Worm (Caenorhabditis elegans) whole organism, late embryonic: ENCODE measurements around the gene nsph-4.3.

ENCODE experiments used
- K02D7.2 ChIP-seq: sonication (generic microtip); optimal IDR thresholded peaks from 2 replicates; lab custom pipeline; 2017; ENCODE audit warnings: mild to moderate bottlenecking, missing genetic modification characterization, missing compliant biosample characterization
- K09A11.1 ChIP-seq: sonication (generic microtip); optimal IDR thresholded peaks from 2 replicates; lab custom pipeline; 2017; ENCODE audit warnings: antibody characterized with exemption, mild to moderate bottlenecking, missing genetic modification characterization, missing compliant biosample characterization; ENCODE audit not compliant: insufficient read depth
- T23F11.4 ChIP-seq: fragments of 200-800 bp; sonication (Bioruptor generic); optimal IDR thresholded peaks from 2 replicates; lab custom pipeline; 2018; ENCODE audit warnings: mild to moderate bottlenecking, missing genetic modification characterization, missing compliant biosample characterization
- Y22D7AL.16 ChIP-seq: sonication (generic microtip); optimal IDR thresholded peaks from 2 replicates; lab custom pipeline; 2016; ENCODE audit warnings: missing genetic modification characterization, missing compliant biosample characterization
- ahr-1 ChIP-seq: sonication (generic microtip); optimal IDR thresholded peaks from 2 replicates; lab custom pipeline; 2016; ENCODE audit warnings: missing genetic modification characterization, missing compliant biosample characterization
- ama-1 ChIP-seq: fragments of 150-350 bp; optimal IDR thresholded peaks from 2 replicates; lab custom pipeline; 2014
- ceh-2 ChIP-seq: sonication (generic microtip); optimal IDR thresholded peaks from 2 replicates; lab custom pipeline; 2016; ENCODE audit warnings: missing genotype, missing genetic modification characterization, missing compliant biosample characterization
- ceh-22 ChIP-seq: sonication (generic microtip); optimal IDR thresholded peaks from 2 replicates; lab custom pipeline; 2017; ENCODE audit warnings: missing biosample characterization, missing genetic modification characterization
- ceh-24 ChIP-seq: sonication (generic microtip); optimal IDR thresholded peaks from 2 replicates; lab custom pipeline; 2016; ENCODE audit warnings: mild to moderate bottlenecking, missing genetic modification characterization, missing compliant biosample characterization
- ceh-30 ChIP-seq: fragments of 150-350 bp; optimal IDR thresholded peaks from 2 replicates; lab custom pipeline; 2014; ENCODE audit warnings: missing biosample characterization, missing genetic modification characterization
- ceh-31 ChIP-seq: sonication (generic microtip); optimal IDR thresholded peaks from 2 replicates; lab custom pipeline; 2016; ENCODE audit warnings: missing genetic modification characterization, missing compliant biosample characterization
- ceh-45 ChIP-seq: fragments of 200-800 bp; sonication (Bioruptor generic); IDR thresholded peaks from 2 replicates; pipeline ENCODE4 v1.3.6; 2022; ENCODE audit warnings: missing genetic modification reagents, missing genetic modification characterization, missing compliant biosample characterization
- ceh-48 ChIP-seq: sonication (generic microtip); optimal IDR thresholded peaks from 2 replicates; lab custom pipeline; 2016; ENCODE audit warnings: missing genetic modification characterization, inconsistent platforms, missing compliant biosample characterization
- ceh-6 ChIP-seq: fragments of 200-800 bp; sonication (Bioruptor generic); optimal IDR thresholded peaks from 2 replicates; lab custom pipeline; 2018; ENCODE audit warnings: mild to moderate bottlenecking, missing genetic modification characterization, missing compliant biosample characterization
- ceh-9 ChIP-seq: sonication (generic microtip); optimal IDR thresholded peaks from 2 replicates; lab custom pipeline; 2016; ENCODE audit warnings: mild to moderate bottlenecking, missing genetic modification characterization, inconsistent platforms, missing compliant biosample characterization
- che-1 ChIP-seq: sonication (generic microtip); optimal IDR thresholded peaks from 2 replicates; lab custom pipeline; 2016; ENCODE audit warnings: mild to moderate bottlenecking, missing genetic modification characterization, missing compliant biosample characterization
- dve-1 ChIP-seq: sonication (generic microtip); optimal IDR thresholded peaks from 2 replicates; lab custom pipeline; 2017; ENCODE audit warnings: antibody characterized with exemption, mild to moderate bottlenecking, missing genetic modification characterization, missing compliant biosample characterization
- elt-2 ChIP-seq: sonication (generic microtip); optimal IDR thresholded peaks from 2 replicates; lab custom pipeline; 2016; ENCODE audit warnings: missing genetic modification reagents, missing genetic modification characterization, missing compliant biosample characterization
- ets-4 ChIP-seq: sonication (generic microtip); optimal IDR thresholded peaks from 2 replicates; lab custom pipeline; 2016; ENCODE audit warnings: missing genetic modification characterization, missing compliant biosample characterization
- eyg-1 ChIP-seq: sonication (generic microtip); optimal IDR thresholded peaks from 2 replicates; lab custom pipeline; 2016; ENCODE audit warnings: missing genotype, missing genetic modification characterization, missing compliant biosample characterization
- fax-1 ChIP-seq: sonication (generic microtip); optimal IDR thresholded peaks from 2 replicates; lab custom pipeline; 2016; ENCODE audit warnings: missing genotype, missing genetic modification characterization, missing compliant biosample characterization
- fkh-6 ChIP-seq: sonication (generic microtip); optimal IDR thresholded peaks from 2 replicates; lab custom pipeline; 2016; ENCODE audit warnings: missing genetic modification characterization, missing compliant biosample characterization
- hlh-13 ChIP-seq: fragments of 200-800 bp; sonication (Bioruptor generic); optimal IDR thresholded peaks from 2 replicates; lab custom pipeline; 2018; ENCODE audit warnings: mild to moderate bottlenecking, missing genetic modification characterization, missing compliant biosample characterization
- hlh-15 ChIP-seq: sonication (generic microtip); optimal IDR thresholded peaks from 2 replicates; lab custom pipeline; 2016; ENCODE audit warnings: missing genetic modification characterization, missing compliant biosample characterization
- hlh-30 ChIP-seq: sonication (generic microtip); optimal IDR thresholded peaks from 2 replicates; lab custom pipeline; 2017; ENCODE audit warnings: antibody characterized with exemption, missing genetic modification characterization, missing compliant biosample characterization; ENCODE audit not compliant: insufficient read depth
- hlh-6 ChIP-seq: sonication (generic microtip); optimal IDR thresholded peaks from 2 replicates; lab custom pipeline; 2016; ENCODE audit warnings: missing genotype, missing genetic modification characterization, missing compliant biosample characterization
- hlh-8 ChIP-seq: sonication (generic microtip); optimal IDR thresholded peaks from 2 replicates; lab custom pipeline; 2016; ENCODE audit warnings: missing genotype, missing genetic modification characterization, missing compliant biosample characterization
- lin-11 ChIP-seq: fragments of 200-800 bp; sonication (Bioruptor generic); optimal IDR thresholded peaks from 2 replicates; lab custom pipeline; 2018; ENCODE audit warnings: mild to moderate bottlenecking, missing genetic modification characterization, missing compliant biosample characterization
- madf-2 ChIP-seq: sonication (generic microtip); optimal IDR thresholded peaks from 2 replicates; lab custom pipeline; 2017; ENCODE audit warnings: missing genetic modification characterization, missing compliant biosample characterization
- mec-3 ChIP-seq: sonication (generic microtip); optimal IDR thresholded peaks from 2 replicates; lab custom pipeline; 2016; ENCODE audit warnings: borderline replicate concordance, missing genetic modification characterization, missing compliant biosample characterization
- nhr-11 ChIP-seq: fragments of 150-350 bp; optimal IDR thresholded peaks from 2 replicates; lab custom pipeline; 2014; ENCODE audit warnings: missing biosample characterization, missing genetic modification characterization
- nhr-232 ChIP-seq: sonication (generic microtip); optimal IDR thresholded peaks from 2 replicates; lab custom pipeline; 2016; ENCODE audit warnings: missing genetic modification characterization, missing compliant biosample characterization
- odd-2 ChIP-seq: sonication (generic microtip); optimal IDR thresholded peaks from 2 replicates; lab custom pipeline; 2017; ENCODE audit warnings: antibody characterized with exemption, mild to moderate bottlenecking, missing genetic modification characterization, missing compliant biosample characterization
- pag-3 ChIP-seq: sonication (generic microtip); optimal IDR thresholded peaks from 2 replicates; lab custom pipeline; 2016; ENCODE audit warnings: missing compliant biosample characterization, missing genetic modification characterization, borderline replicate concordance
- pat-9 ChIP-seq: fragments of 200-800 bp; sonication (Bioruptor generic); optimal IDR thresholded peaks from 2 replicates; lab custom pipeline; 2018; ENCODE audit warnings: mild to moderate bottlenecking, missing genetic modification characterization, moderate library complexity, missing compliant biosample characterization
- pax-1 ChIP-seq: fragments of 150-350 bp; optimal IDR thresholded peaks from 2 replicates; lab custom pipeline; 2014; ENCODE audit warnings: missing biosample characterization, missing genetic modification characterization
- pha-4 ChIP-seq: fragments of 150-350 bp; optimal IDR thresholded peaks from 2 replicates; lab custom pipeline; 2018; ENCODE audit warnings: missing biosample characterization, missing genetic modification reagents, missing genetic modification characterization
- pqm-1 ChIP-seq: sonication (generic microtip); optimal IDR thresholded peaks from 2 replicates; lab custom pipeline; 2016; ENCODE audit warnings: missing genetic modification characterization, missing compliant biosample characterization
- pros-1 ChIP-seq: fragments of 150-350 bp; optimal IDR thresholded peaks from 2 replicates; lab custom pipeline; 2014; ENCODE audit warnings: missing biosample characterization, missing genetic modification reagents, missing genetic modification characterization
- ref-2 ChIP-seq: sonication (generic microtip); optimal IDR thresholded peaks from 2 replicates; lab custom pipeline; 2016; ENCODE audit warnings: missing genetic modification characterization, missing compliant biosample characterization
- rnt-1 ChIP-seq: sonication (generic microtip); optimal IDR thresholded peaks from 2 replicates; lab custom pipeline; 2016; ENCODE audit warnings: missing genetic modification characterization, missing compliant biosample characterization
- sdc-2 ChIP-seq: sonication (generic microtip); optimal IDR thresholded peaks from 2 replicates; lab custom pipeline; 2016; ENCODE audit warnings: missing genotype, missing genetic modification characterization, missing compliant biosample characterization
- sox-2 ChIP-seq: fragments of 200-800 bp; sonication (Bioruptor generic); IDR thresholded peaks from 2 replicates; pipeline ENCODE4 v1.3.6; 2022; ENCODE audit warnings: missing genetic modification reagents, missing genetic modification characterization, missing compliant biosample characterization
- sox-4 ChIP-seq: sonication (generic microtip); optimal IDR thresholded peaks from 2 replicates; lab custom pipeline; 2017; ENCODE audit warnings: mild to moderate bottlenecking, missing genetic modification characterization, inconsistent platforms, missing compliant biosample characterization
- syd-9 ChIP-seq: sonication (generic microtip); optimal IDR thresholded peaks from 2 replicates; lab custom pipeline; 2016; ENCODE audit warnings: mild to moderate bottlenecking, missing genetic modification characterization, moderate library complexity, missing compliant biosample characterization
- tbx-2 ChIP-seq: sonication (generic microtip); optimal IDR thresholded peaks from 2 replicates; lab custom pipeline; 2016; ENCODE audit warnings: missing genetic modification characterization, missing compliant biosample characterization
- tbx-7 ChIP-seq: sonication (generic microtip); optimal IDR thresholded peaks from 2 replicates; lab custom pipeline; 2016; ENCODE audit warnings: missing genotype, missing genetic modification characterization, missing compliant biosample characterization
- ttx-3 ChIP-seq: sonication (generic microtip); optimal IDR thresholded peaks from 2 replicates; lab custom pipeline; 2016; ENCODE audit warnings: missing genetic modification reagents, missing genetic modification characterization, missing compliant biosample characterization
- unc-3 ChIP-seq, 2 experiments: fragments of 200-800 bp in 1 of 2; sonication (Bioruptor generic) in 1 of 2; sonication (generic microtip) in 1 of 2; conservative IDR thresholded peaks in 1 of 2; optimal IDR thresholded peaks in 1 of 2; 2 replicates each; pipeline versions ENCODE4 v1.3.6 to Lab custom; 2016 to 2022; ENCODE audit warnings: missing compliant biosample characterization in 2 of 2, missing genetic modification characterization in 2 of 2, missing genetic modification reagents in 1 of 2
- unc-42 ChIP-seq: sonication (generic microtip); optimal IDR thresholded peaks from 2 replicates; lab custom pipeline; 2016; ENCODE audit warnings: missing genotype, missing genetic modification characterization, missing compliant biosample characterization
- unc-55 ChIP-seq: sonication (generic microtip); optimal IDR thresholded peaks from 2 replicates; lab custom pipeline; 2017; ENCODE audit warnings: missing biosample characterization, missing genetic modification reagents, missing genetic modification characterization
- zip-5 ChIP-seq: sonication (generic microtip); optimal IDR thresholded peaks from 2 replicates; lab custom pipeline; 2016; ENCODE audit warnings: missing genetic modification characterization, missing compliant biosample characterization
- ztf-16 ChIP-seq: sonication (generic microtip); optimal IDR thresholded peaks from 2 replicates; lab custom pipeline; 2017; ENCODE audit warnings: missing genetic modification characterization, missing compliant biosample characterization

Gene nsph-4.3

DNA sequence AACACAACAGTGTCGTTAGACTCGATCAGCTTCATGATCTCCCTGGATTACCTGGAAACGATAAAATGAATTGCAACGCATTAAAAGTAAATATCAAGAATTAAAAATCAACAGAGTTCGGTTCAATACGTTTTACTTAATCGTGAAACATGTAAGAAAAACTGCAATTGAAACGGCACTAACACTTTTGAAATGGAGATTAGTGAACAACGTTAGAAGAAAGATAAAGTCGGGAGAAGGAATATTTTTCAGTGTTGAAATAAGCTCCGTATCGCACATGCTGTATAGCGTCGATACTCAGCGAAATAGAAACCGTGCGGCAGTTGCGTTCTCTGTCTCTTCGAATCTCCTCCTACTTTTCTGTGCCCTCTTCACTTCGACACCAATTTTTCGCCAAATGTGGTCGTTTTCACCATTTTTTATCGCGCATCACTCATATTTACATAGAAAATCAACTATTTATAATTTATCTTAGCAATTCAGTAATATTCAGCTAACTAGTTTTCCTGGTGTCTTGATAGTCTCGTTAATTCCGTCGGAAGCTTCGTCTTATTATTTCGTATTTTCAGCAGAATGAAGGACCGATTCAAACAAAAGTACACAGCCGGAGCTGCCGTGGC, 36.2 kb downstream of the nsph-4.3 start, which contains the start of the genes rpl-9 and lpd-7:
rpl-9 (minus strand) TSS at position 51 of the 620 bp plus-strand sequence.
lpd-7 (plus strand) TSS at position 570 of the 620 bp plus-strand sequence.
- TF ChIP-seq hlh-15 (tag; lab: Kevin White, UChicago) (no peak), syd-9 (tag; lab: Kevin White, UChicago) (no peak), dve-1 (tag; lab: Kevin White, UChicago) (peak; percentile 46), pag-3 (no peak), mec-3 (tag; lab: Kevin White, UChicago) (no peak), unc-55 (GFP tag; lab: Kevin White, UChicago) (no peak), ama-1 (no peak), ceh-30 (tag; lab: Kevin White, UChicago) (no peak), K09A11.1 (tag; lab: Kevin White, UChicago) (no peak), tbx-7 (tag; lab: Kevin White, UChicago) (no peak), ceh-22 (no peak), tbx-2 (tag; lab: Kevin White, UChicago) (peak; percentile 42), elt-2 (tag; lab: Kevin White, UChicago) (peak; percentile 43), hlh-6 (tag; lab: Kevin White, UChicago) (no peak), madf-2 (tag; lab: Kevin White, UChicago) (no peak), ceh-48 (tag; lab: Kevin White, UChicago) (no peak), Y22D7AL.16 (tag; lab: Kevin White, UChicago) (no peak), T23F11.4 (GFP tag; lab: Kevin White, UChicago) (no peak), hlh-13 (GFP tag; lab: Kevin White, UChicago) (no peak), nhr-232 (tag; lab: Kevin White, UChicago) (no peak), lin-11 (tag; lab: Kevin White, UChicago) (no peak), ceh-6 (GFP tag; lab: Kevin White, UChicago) (no peak), ceh-2 (tag; lab: Kevin White, UChicago) (no peak), che-1 (tag; lab: Kevin White, UChicago) (no peak), K02D7.2 (tag; lab: Kevin White, UChicago) (no peak), ceh-31 (tag; lab: Kevin White, UChicago) (peak; percentile 61), ceh-45 (GFP tag; lab: Robert Waterston, UW) (no peak), fax-1 (tag; lab: Kevin White, UChicago) (no peak), pha-4 (tag; lab: Kevin White, UChicago) (no peak), pax-1 (tag; lab: Kevin White, UChicago) (peak; percentile 46), ceh-9 (tag; lab: Kevin White, UChicago) (no peak), hlh-8 (tag; lab: Kevin White, UChicago) (no peak), pros-1 (no peak), pqm-1 (tag; lab: Kevin White, UChicago) (no peak), eyg-1 (no peak), zip-5 (no peak), hlh-30 (tag; lab: Kevin White, UChicago) (no peak), sox-2 (no peak), ceh-24 (tag; lab: Kevin White, UChicago) (no peak), unc-3 (GFP tag; conservative IDR thresholded peaks at IDR 0.05; lab: Robert Waterston, UW) (no peak), unc-3 (tag; optimal IDR thresholded peaks at IDR 0.05; lab: Kevin White, UChicago) (peak; percentile 26), ahr-1 (no peak), sdc-2 (tag; lab: Kevin White, UChicago) (no peak), unc-42 (tag; lab: Kevin White, UChicago) (peak; percentile 21), ref-2 (no peak), ztf-16 (tag; lab: Kevin White, UChicago) (no peak), nhr-11 (tag; lab: Kevin White, UChicago) (no peak), rnt-1 (tag; lab: Kevin White, UChicago) (peak; percentile 24), ttx-3 (no peak), pat-9 (no peak), fkh-6 (tag; lab: Kevin White, UChicago) (no peak), sox-4 (tag; lab: Kevin White, UChicago) (no peak), ets-4 (no peak), odd-2 (tag; lab: Kevin White, UChicago) (no peak)
